Fruit fly (Drosophila melanogaster): ENCODE data around the gene sob.
A peak's percentile ranks its signal among the peaks of the same experiment; 100 is the strongest.

sob gene

dm6 chr2L:3600847-3601246 is 20.3 kb upstream of the sob start:
- no peak for TF ChIP-seq ey (GFP tag; optimal IDR thresholded peaks at IDR 0.05)
- no peak for TF ChIP-seq Hr78 (GFP tag; optimal IDR thresholded peaks at IDR 0.05)
- no peak for TF ChIP-seq rgr (GFP tag; optimal IDR thresholded peaks at IDR 0.05)
- TF ChIP-seq foxo (GFP tag; optimal IDR thresholded peaks at IDR 0.05): no peak
- no peak for TF ChIP-seq brk (GFP tag; optimal IDR thresholded peaks at IDR 0.05)
- no peak for TF ChIP-seq OdsH (GFP tag; optimal IDR thresholded peaks at IDR 0.05)
- no peak for TF ChIP-seq dl (GFP tag; optimal IDR thresholded peaks at IDR 0.05; ENCODE audit: insufficient read depth in 1 of 2, partially characterized antibody in 2 of 2)
- TF ChIP-seq Dif (GFP tag; optimal IDR thresholded peaks at IDR 0.05; ENCODE audit: partially characterized antibody): no peak
- TF ChIP-seq tai (GFP tag; optimal IDR thresholded peaks at IDR 0.05): no peak
- TF ChIP-seq Hr83 (GFP tag; optimal IDR thresholded peaks at IDR 0.05; ENCODE audit: poor library complexity, severe bottlenecking): no peak
- TF ChIP-seq pan (optimal IDR thresholded peaks at IDR 0.05): no peak
- no peak for TF ChIP-seq jim (GFP tag; optimal IDR thresholded peaks at IDR 0.05)
- TF ChIP-seq CG9705 (GFP tag; optimal IDR thresholded peaks at IDR 0.05): no peak

DNA sequence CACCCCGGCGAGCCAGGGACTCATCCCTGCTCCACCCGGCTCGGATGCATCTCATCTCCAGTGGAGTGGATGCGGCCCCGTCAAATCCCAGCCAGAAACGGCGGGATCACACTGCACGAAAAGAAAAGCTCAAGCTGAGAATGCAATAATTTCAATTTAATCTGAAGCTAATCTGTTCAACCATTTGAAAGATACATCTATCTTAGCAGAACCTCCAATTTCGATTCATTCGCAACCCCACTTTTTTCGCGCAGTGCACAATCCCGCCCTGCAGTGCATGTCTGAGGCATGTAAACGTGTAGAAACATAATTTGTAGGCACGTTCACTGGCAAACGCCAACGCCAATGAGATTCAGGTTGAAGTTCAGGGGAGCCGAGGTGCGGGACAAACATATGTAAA is 17.9 kb upstream of the sob start:
- TF ChIP-seq Hnf4 (GFP tag; optimal IDR thresholded peaks at IDR 0.05) (no peak), fru (GFP tag; optimal IDR thresholded peaks at IDR 0.05) (peak; percentile 29), h (GFP tag; optimal IDR thresholded peaks at IDR 0.05) (peak; percentile 36), GATAd (GFP tag; optimal IDR thresholded peaks at IDR 0.05) (no peak), ey (GFP tag; optimal IDR thresholded peaks at IDR 0.05) (peak; percentile 35), Sp1 (GFP tag; optimal IDR thresholded peaks at IDR 0.05) (peak; percentile 11), HLH106 (tag; optimal IDR thresholded peaks at IDR 0.05) (peak; percentile 27), foxo (GFP tag; optimal IDR thresholded peaks at IDR 0.05) (peak in 1 of 2 experiments; percentile 58), rgr (GFP tag; optimal IDR thresholded peaks at IDR 0.05) (peak; percentile 32), Hr78 (GFP tag; optimal IDR thresholded peaks at IDR 0.05) (no peak)

DNA sequence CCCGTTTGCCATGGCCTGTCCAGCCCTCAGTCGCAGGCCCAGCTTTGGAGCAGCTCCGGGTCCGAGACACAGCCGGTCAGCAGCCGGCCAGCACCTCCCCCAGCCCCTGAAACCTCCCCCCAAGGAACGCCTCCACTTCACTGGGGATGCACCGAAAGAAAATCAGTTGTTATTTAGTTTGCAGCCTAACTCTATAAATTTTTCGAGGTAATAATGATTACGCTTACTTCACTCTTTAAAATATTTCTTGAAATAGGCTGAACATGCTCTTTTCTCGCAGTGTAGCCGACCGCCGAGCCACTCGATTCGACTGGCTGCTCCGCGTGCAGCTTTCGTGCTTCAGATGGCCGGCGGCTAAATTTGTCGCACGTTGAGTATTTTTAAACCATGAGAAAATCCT is 16.6 kb upstream of the sob start:
- TF ChIP-seq ey (GFP tag; optimal IDR thresholded peaks at IDR 0.05) (no peak), tai (GFP tag; optimal IDR thresholded peaks at IDR 0.05) (no peak), sv (GFP tag; optimal IDR thresholded peaks at IDR 0.05) (no peak), brk (GFP tag; optimal IDR thresholded peaks at IDR 0.05) (no peak), Rel (GFP tag; optimal IDR thresholded peaks at IDR 0.05) (no peak), Rel (tag; optimal IDR thresholded peaks at IDR 0.05) (no peak), CG9705 (GFP tag; optimal IDR thresholded peaks at IDR 0.05) (no peak), dsf (GFP tag; optimal IDR thresholded peaks at IDR 0.05; ENCODE audit: borderline replicate concordance) (no peak), Vsx2 (GFP tag; optimal IDR thresholded peaks at IDR 0.05; ENCODE audit: partially characterized antibody) (no peak), Abd-B (GFP tag; optimal IDR thresholded peaks at IDR 0.05) (no peak), Hr83 (GFP tag; optimal IDR thresholded peaks at IDR 0.05; ENCODE audit: poor library complexity, severe bottlenecking) (no peak), foxo (GFP tag; optimal IDR thresholded peaks at IDR 0.05) (peak in 1 of 2 experiments; percentile 9), HLH106 (tag; optimal IDR thresholded peaks at IDR 0.05) (peak; percentile 21), rgr (GFP tag; optimal IDR thresholded peaks at IDR 0.05) (no peak), Hr78 (GFP tag; optimal IDR thresholded peaks at IDR 0.05) (no peak), woc (GFP tag; optimal IDR thresholded peaks at IDR 0.05) (peak; percentile 36), h (GFP tag; optimal IDR thresholded peaks at IDR 0.05) (peak; percentile 27), Hnf4 (GFP tag; optimal IDR thresholded peaks at IDR 0.05) (no peak), dl (GFP tag; optimal IDR thresholded peaks at IDR 0.05; ENCODE audit: insufficient read depth in 1 of 2, partially characterized antibody in 2 of 2) (no peak), OdsH (GFP tag; optimal IDR thresholded peaks at IDR 0.05) (no peak), Sp1 (GFP tag; optimal IDR thresholded peaks at IDR 0.05) (no peak), sage (GFP tag; optimal IDR thresholded peaks at IDR 0.05) (no peak), jim (GFP tag; optimal IDR thresholded peaks at IDR 0.05) (no peak), GATAd (GFP tag; optimal IDR thresholded peaks at IDR 0.05) (no peak), dmrt93B (GFP tag; optimal IDR thresholded peaks at IDR 0.05) (no peak), Dif (GFP tag; optimal IDR thresholded peaks at IDR 0.05; ENCODE audit: partially characterized antibody) (no peak), Jra (GFP tag; optimal IDR thresholded peaks at IDR 0.05) (no peak), Mio (GFP tag; optimal IDR thresholded peaks at IDR 0.05) (no peak), pan (optimal IDR thresholded peaks at IDR 0.05) (no peak), N (GFP tag; optimal IDR thresholded peaks at IDR 0.05) (no peak), br (GFP tag; optimal IDR thresholded peaks at IDR 0.05) (peak; percentile 36), Dfd (GFP tag; optimal IDR thresholded peaks at IDR 0.05) (no peak), Myc (optimal IDR thresholded peaks at IDR 0.05) (no peak), lola (GFP tag; optimal IDR thresholded peaks at IDR 0.05) (no peak), psq (GFP tag; optimal IDR thresholded peaks at IDR 0.05) (no peak), fru (GFP tag; optimal IDR thresholded peaks at IDR 0.05) (no peak), usp (GFP tag; optimal IDR thresholded peaks at IDR 0.05) (no peak), CrebA (GFP tag; optimal IDR thresholded peaks at IDR 0.05; ENCODE audit: borderline replicate concordance) (no peak), CG32264 (GFP tag; optimal IDR thresholded peaks at IDR 0.05) (no peak)

Measured in whole organism, wandering third instar larva.